Fruit fly (Drosophila melanogaster) whole organism, embryonic: ENCODE data around the gene CG33552.
A peak's percentile ranks its signal among the peaks of the same experiment; 100 is the strongest.

Experiments
- Adf1 ChIP-seq: fragments of 200-800 bp; sonication (Bioruptor generic); IDR thresholded peaks from 2 replicates; pipeline ENCODE4 v1.3.6; 2022; ENCODE audit warnings: missing biosample characterization, missing genetic modification characterization
- CG10543 ChIP-seq: fragments of 200-800 bp; sonication (Bioruptor generic); optimal IDR thresholded peaks from 3 replicates; lab custom pipeline; 2017; ENCODE audit warnings: missing biosample characterization, mild to moderate bottlenecking, missing genetic modification characterization, moderate library complexity
- CG10979 ChIP-seq: fragments of 200-800 bp; sonication (Bioruptor generic); optimal IDR thresholded peaks from 2 replicates; lab custom pipeline; 2018; ENCODE audit warnings: missing biosample characterization, mild to moderate bottlenecking, missing genetic modification characterization, moderate library complexity
- CG12071 ChIP-seq: fragments of 200-800 bp; sonication (Bioruptor generic); optimal IDR thresholded peaks from 3 replicates; lab custom pipeline; 2018; ENCODE audit warnings: missing biosample characterization, mild to moderate bottlenecking, missing genetic modification characterization
- CG13296 ChIP-seq: fragments of 200-800 bp; sonication (Bioruptor generic); optimal IDR thresholded peaks from 3 replicates; lab custom pipeline; 2018; ENCODE audit warnings: missing biosample characterization, mild to moderate bottlenecking, missing genetic modification characterization
- CG13624 ChIP-seq: fragments of 200-800 bp; sonication (Bioruptor generic); optimal IDR thresholded peaks from 2 replicates; lab custom pipeline; 2016; ENCODE audit warnings: missing biosample characterization, missing genetic modification characterization
- CG14050 ChIP-seq: fragments of 200-800 bp; sonication (Bioruptor generic); IDR thresholded peaks from 3 replicates; pipeline ENCODE4 v1.3.6; 2022; ENCODE audit warnings: missing biosample characterization, missing genetic modification characterization
- CG14710 ChIP-seq: fragments of 200-800 bp; sonication (Bioruptor generic); optimal IDR thresholded peaks from 3 replicates; lab custom pipeline; 2019; ENCODE audit warnings: missing biosample characterization, mild to moderate bottlenecking, missing genetic modification characterization, moderate library complexity
- CG15269 ChIP-seq: fragments of 200-800 bp; sonication (Bioruptor generic); optimal IDR thresholded peaks from 2 replicates; lab custom pipeline; 2018; ENCODE audit warnings: missing biosample characterization, mild to moderate bottlenecking, missing genetic modification characterization, moderate library complexity
- CG1602 ChIP-seq: fragments of 200-800 bp; sonication (Bioruptor generic); optimal IDR thresholded peaks from 3 replicates; lab custom pipeline; 2016; ENCODE audit warnings: missing biosample characterization, missing genetic modification characterization
- CG16779 ChIP-seq: fragments of 200-800 bp; sonication (Bioruptor generic); IDR thresholded peaks from 2 replicates; pipeline ENCODE4 v1.3.6; 2022; ENCODE audit warnings: missing biosample characterization, missing genetic modification characterization
- CG17186 ChIP-seq: fragments of 200-800 bp; sonication (Bioruptor generic); optimal IDR thresholded peaks from 3 replicates; lab custom pipeline; 2017; ENCODE audit warnings: missing biosample characterization, missing genetic modification reagents, missing genetic modification characterization
- CG18619 ChIP-seq: fragments of 200-800 bp; sonication (Bioruptor generic); optimal IDR thresholded peaks from 3 replicates; lab custom pipeline; 2017; ENCODE audit warnings: missing biosample characterization, mild to moderate bottlenecking, missing genetic modification characterization
- CG30403 ChIP-seq: fragments of 200-800 bp; sonication (Bioruptor generic); optimal IDR thresholded peaks from 3 replicates; lab custom pipeline; 2016; ENCODE audit warnings: missing biosample characterization, missing genetic modification characterization
- CG31441 ChIP-seq: fragments of 200-800 bp; sonication (Bioruptor generic); IDR thresholded peaks from 2 replicates; pipeline ENCODE4 v1.3.6; 2022; ENCODE audit warnings: missing biosample characterization, missing genetic modification characterization
- CG3847 ChIP-seq: fragments of 200-800 bp; sonication (Bioruptor generic); IDR thresholded peaks from 2 replicates; pipeline ENCODE4 v1.3.6; 2022; ENCODE audit warnings: missing biosample characterization, missing genetic modification characterization
- CG4328 ChIP-seq: fragments of 200-800 bp; sonication (Bioruptor generic); optimal IDR thresholded peaks from 3 replicates; lab custom pipeline; 2017; ENCODE audit warnings: missing biosample characterization, missing genetic modification reagents, missing genetic modification characterization
- CG6254 ChIP-seq: fragments of 200-800 bp; sonication (Bioruptor generic); optimal IDR thresholded peaks from 3 replicates; lab custom pipeline; 2017; ENCODE audit warnings: mild to moderate bottlenecking, missing biosample characterization, missing genetic modification reagents, missing genetic modification characterization
- CG8089 ChIP-seq: fragments of 200-800 bp; sonication (Bioruptor generic); optimal IDR thresholded peaks from 3 replicates; lab custom pipeline; 2016; ENCODE audit warnings: missing biosample characterization, missing genetic modification characterization
- CG8281 ChIP-seq: fragments of 200-800 bp; sonication (Bioruptor generic); optimal IDR thresholded peaks from 2 replicates; lab custom pipeline; 2018; ENCODE audit warnings: missing biosample characterization, mild to moderate bottlenecking, missing genetic modification characterization, moderate library complexity
- CG8478 ChIP-seq: fragments of >200 bp; optimal IDR thresholded peaks from 2 replicates; lab custom pipeline; 2018
- CG8944 ChIP-seq: fragments of 200-800 bp; sonication (Bioruptor generic); optimal IDR thresholded peaks from 3 replicates; lab custom pipeline; 2016; ENCODE audit warnings: missing biosample characterization, missing genetic modification characterization
- Drgx ChIP-seq: fragments of 200-800 bp; sonication (Bioruptor generic); IDR thresholded peaks from 2 replicates; pipeline ENCODE4 v1.3.6; 2022; ENCODE audit warnings: missing biosample characterization, missing genetic modification characterization
- Hmx ChIP-seq: fragments of 200-800 bp; sonication (Bioruptor generic); optimal IDR thresholded peaks from 2 replicates; lab custom pipeline; 2016; ENCODE audit warnings: missing biosample characterization, missing genetic modification characterization
- Hr51 ChIP-seq, 2 experiments: fragments of 200-800 bp; sonication (Bioruptor generic); optimal IDR thresholded peaks; 2 replicates in 1 of 2; 3 replicates in 1 of 2; lab custom pipeline; 2016 to 2018; ENCODE audit warnings: missing biosample characterization in 2 of 2, missing genetic modification characterization in 2 of 2, mild to moderate bottlenecking in 1 of 2, moderate library complexity in 1 of 2
- Kr ChIP-seq: fragments of 200-800 bp; sonication (Bioruptor generic); optimal IDR thresholded peaks from 2 replicates; lab custom pipeline; 2017; ENCODE audit warnings: missing biosample characterization, mild to moderate bottlenecking, missing genetic modification characterization
- Med ChIP-seq: fragments of 200-800 bp; sonication (Bioruptor generic); peaks from one replicate; lab custom pipeline; 2016; ENCODE audit warnings: missing biosample characterization, missing genetic modification characterization, mild to moderate bottlenecking, inconsistent platforms, moderate library complexity
- Nf-YB ChIP-seq: fragments of 200-800 bp; sonication (Bioruptor generic); optimal IDR thresholded peaks from 3 replicates; lab custom pipeline; 2019; ENCODE audit warnings: missing biosample characterization, mild to moderate bottlenecking, missing genetic modification characterization, moderate library complexity
- Ravus ChIP-seq: fragments of 200-800 bp; sonication (Bioruptor generic); IDR thresholded peaks from 2 replicates; pipeline ENCODE4 v1.3.6; 2022; ENCODE audit warnings: missing biosample characterization, missing genetic modification characterization
- TFAM ChIP-seq: fragments of 200-800 bp; sonication (Bioruptor generic); optimal IDR thresholded peaks from 2 replicates; lab custom pipeline; 2017; ENCODE audit warnings: missing biosample characterization, missing genetic modification characterization, inconsistent platforms
- ap ChIP-seq: fragments of 200-800 bp; sonication (Bioruptor generic); IDR thresholded peaks from 2 replicates; pipeline ENCODE4 v1.3.6; 2022; ENCODE audit warnings: missing biosample characterization, missing genetic modification characterization
- ato ChIP-seq: fragments of 200-800 bp; sonication (Bioruptor generic); IDR thresholded peaks from 2 replicates; pipeline ENCODE4 v1.3.6; 2022; ENCODE audit warnings: missing biosample characterization, missing genetic modification characterization; ENCODE audit not compliant: partially characterized antibody
- btn ChIP-seq: fragments of 200-800 bp; sonication (Bioruptor generic); optimal IDR thresholded peaks from 2 replicates; lab custom pipeline; 2016; ENCODE audit warnings: missing biosample characterization, missing genetic modification characterization
- chn ChIP-seq: fragments of 200-800 bp; sonication (Bioruptor generic); optimal IDR thresholded peaks from 2 replicates; lab custom pipeline; 2016; ENCODE audit warnings: missing biosample characterization, missing genetic modification characterization
- dmrt99B ChIP-seq: fragments of 200-800 bp; sonication (Bioruptor generic); optimal IDR thresholded peaks from 2 replicates; lab custom pipeline; 2018; ENCODE audit warnings: missing biosample characterization, mild to moderate bottlenecking, missing genetic modification characterization, moderate library complexity
- dysf ChIP-seq: fragments of 200-800 bp; sonication (Bioruptor generic); IDR thresholded peaks from 3 replicates; pipeline ENCODE4 v1.3.6; 2022; ENCODE audit warnings: missing biosample characterization, missing genetic modification characterization
- fd96Cb ChIP-seq: fragments of 200-800 bp; sonication (Bioruptor generic); optimal IDR thresholded peaks from 2 replicates; lab custom pipeline; 2018; ENCODE audit warnings: missing biosample characterization, mild to moderate bottlenecking, missing genetic modification characterization, moderate library complexity
- gem ChIP-seq: fragments of 200-800 bp; sonication (Bioruptor generic); optimal IDR thresholded peaks from 2 replicates; lab custom pipeline; 2019; ENCODE audit warnings: missing biosample characterization, mild to moderate bottlenecking, missing genetic modification characterization, moderate library complexity
- gsb-n ChIP-seq: fragments of 200-800 bp; sonication (Bioruptor generic); optimal IDR thresholded peaks from 3 replicates; lab custom pipeline; 2018; ENCODE audit warnings: missing biosample characterization, mild to moderate bottlenecking, missing genetic modification characterization
- kah ChIP-seq: fragments of 200-800 bp; sonication (Bioruptor generic); optimal IDR thresholded peaks from 2 replicates; lab custom pipeline; 2018; ENCODE audit warnings: missing biosample characterization, mild to moderate bottlenecking, missing genetic modification characterization
- mam ChIP-seq: fragments of 200-800 bp; sonication (Bioruptor generic); optimal IDR thresholded peaks from 3 replicates; lab custom pipeline; 2016; ENCODE audit warnings: missing biosample characterization, missing genetic modification characterization
- onecut ChIP-seq: fragments of 200-800 bp; sonication (Bioruptor generic); IDR thresholded peaks from 2 replicates; pipeline ENCODE4 v1.3.6; 2022; ENCODE audit warnings: missing biosample characterization, missing genetic modification characterization
- pho ChIP-seq: fragments of 200-800 bp; sonication (Bioruptor generic); optimal IDR thresholded peaks from 2 replicates; lab custom pipeline; 2016; ENCODE audit warnings: missing biosample characterization, missing genetic modification characterization
- pros ChIP-seq: fragments of 200-800 bp; sonication (Bioruptor generic); optimal IDR thresholded peaks from 3 replicates; lab custom pipeline; 2019; ENCODE audit warnings: missing biosample characterization, mild to moderate bottlenecking, missing genetic modification characterization, moderate library complexity
- rib ChIP-seq: fragments of 200-800 bp; sonication (Bioruptor generic); IDR thresholded peaks from 2 replicates; pipeline ENCODE4 v1.3.6; 2022; ENCODE audit warnings: missing biosample characterization, missing genetic modification characterization
- shn ChIP-seq: fragments of 200-800 bp; sonication (Bioruptor generic); optimal IDR thresholded peaks from 3 replicates; lab custom pipeline; 2016; ENCODE audit warnings: missing biosample characterization, missing genetic modification characterization
- toy ChIP-seq: fragments of 200-800 bp; sonication (Bioruptor generic); IDR thresholded peaks from 2 replicates; pipeline ENCODE4 v1.3.6; 2022; ENCODE audit warnings: missing biosample characterization, missing genetic modification characterization
- vfl ChIP-seq: fragments of 200-800 bp; sonication (Bioruptor generic); optimal IDR thresholded peaks from 2 replicates; lab custom pipeline; 2016; ENCODE audit warnings: missing biosample characterization, missing genetic modification characterization
- wor ChIP-seq: fragments of 200-800 bp; sonication (Bioruptor generic); IDR thresholded peaks from 2 replicates; pipeline ENCODE4 v1.3.6; 2022; ENCODE audit warnings: missing biosample characterization, missing genetic modification characterization

The CG33552 gene

dm6 chr2L:16683958-16684877, 1.9 kb downstream of the CG33552 start, which contains the start of gene CG31807 (continued):
- TF ChIP-seq Adf1 (peak; percentile 33; the same call in 1 of the 2 replicates), CG10979 (tag; lab: Kevin White, UChicago) (peak; percentile 35), CG1602 (GFP tag; lab: Kevin White, UChicago) (peak; percentile 3), CG12071 (GFP tag; lab: Kevin White, UChicago) (peak; percentile 59), CG13296 (GFP tag; lab: Kevin White, UChicago) (peak; percentile 77), wor (GFP tag; lab: Robert Waterston, UW) (peak; percentile 25; the same call in 1 of the 2 replicates), dysf (GFP tag; lab: Robert Waterston, UW) (peak; percentile 60; the same call in 1 of the 3 replicates), CG17186 (GFP tag; lab: Kevin White, UChicago) (no peak), dmrt99B (tag; lab: Kevin White, UChicago) (peak; percentile 64), shn (GFP tag; lab: Kevin White, UChicago) (peak; percentile 75), ato (GFP tag; lab: Robert Waterston, UW) (no peak), CG14050 (peak; percentile 20; the same call in 1 of the 3 replicates), TFAM (GFP tag; lab: Kevin White, UChicago) (no peak), fd96Cb (tag; lab: Kevin White, UChicago) (peak; percentile 45), ap (GFP tag; lab: Robert Waterston, UW) (peak; percentile 20; the same call in 1 of the 2 replicates), CG18619 (GFP tag; lab: Kevin White, UChicago) (peak; percentile 43), toy (GFP tag; lab: Robert Waterston, UW) (no peak), CG16779 (GFP tag; lab: Robert Waterston, UW) (no peak), CG8089 (GFP tag; lab: Kevin White, UChicago) (peak; percentile 68), CG31441 (GFP tag; lab: Robert Waterston, UW) (peak; percentile 75), CG4328 (GFP tag; lab: Kevin White, UChicago) (peak; percentile 27), btn (GFP tag; lab: Kevin White, UChicago) (peak; percentile 41), CG30403 (GFP tag; lab: Kevin White, UChicago) (peak; percentile 51), Nf-YB (GFP tag; lab: Kevin White, UChicago) (peak; percentile 64), vfl (GFP tag; lab: Kevin White, UChicago) (no peak), CG15269 (tag; lab: Kevin White, UChicago) (peak; percentile 77), Kr (GFP tag; lab: Kevin White, UChicago) (no peak), pros (GFP tag; lab: Kevin White, UChicago) (peak; percentile 18), chn (GFP tag; lab: Kevin White, UChicago) (peak; percentile 42), CG3847 (peak; percentile 44), kah (GFP tag; lab: Kevin White, UChicago) (peak; percentile 30), CG8944 (GFP tag; lab: Kevin White, UChicago) (peak; percentile 56), Med (GFP tag; lab: Kevin White, UChicago) (peak; percentile 91), Hmx (peak; percentile 42), CG14710 (tag; lab: Kevin White, UChicago) (peak; percentile 41), rib (GFP tag; lab: Robert Waterston, UW) (no peak), gem (tag; lab: Kevin White, UChicago) (peak; percentile 90), CG8478 (lab: Kevin White, UChicago) (no peak), CG8281 (no peak), onecut (GFP tag; lab: Robert Waterston, UW) (peak; percentile 43), CG13624 (GFP tag; lab: Kevin White, UChicago) (peak; percentile 41), mam (GFP tag; lab: Kevin White, UChicago) (peak; percentile 58), Hr51 (GFP tag; optimal IDR thresholded peaks at IDR 0.05; lab: Kevin White, UChicago) (peak; percentile 24 to 90), pho (GFP tag; lab: Kevin White, UChicago) (peak; percentile 28), Ravus (no peak), gsb-n (tag; lab: Kevin White, UChicago) (peak; percentile 73), CG6254 (GFP tag; lab: Kevin White, UChicago) (peak; percentile 53), Drgx (peak; percentile 84), CG10543 (peak; percentile 38)
